Worm (Caenorhabditis elegans): ENCODE measurements around the gene T13B5.9.

- TF ChIP-seq flt-1 (GFP tag; IDR thresholded peaks at IDR 0.05), result no peak
- no peak for TF ChIP-seq ref-1 (GFP tag; conservative IDR thresholded peaks at IDR 0.05)
- TF ChIP-seq klf-2 (GFP tag; conservative IDR thresholded peaks at IDR 0.05), result no peak
- no peak for TF ChIP-seq T22C8.4 (GFP tag; IDR thresholded peaks at IDR 0.05)
- TF ChIP-seq tab-1 (GFP tag; IDR thresholded peaks at IDR 0.05), result no peak
- TF ChIP-seq ztf-23 (GFP tag; IDR thresholded peaks at IDR 0.05), result no peak
Observed at ce11 chrII:1126472-1126871, 22.2 kb upstream of the T13B5.9 start.
